Worm (Caenorhabditis elegans) whole organism, L1 larva: ENCODE measurements around the gene R08F11.1.

Source experiments
- Y116A8C.19 ChIP-seq: sonication (generic microtip); optimal IDR thresholded peaks from 2 replicates; lab custom pipeline; 2016; ENCODE audit warnings: missing compliant biosample characterization, missing genetic modification characterization, borderline replicate concordance
- grh-1 ChIP-seq: fragments of 200-800 bp; sonication (Bioruptor generic); IDR thresholded peaks from 2 replicates; pipeline ENCODE4 v1.3.6; 2022; ENCODE audit warnings: missing genetic modification reagents, missing genetic modification characterization, missing compliant biosample characterization
- pax-3 ChIP-seq: fragments of 200-800 bp; sonication (Bioruptor generic); optimal IDR thresholded peaks from 2 replicates; lab custom pipeline; 2018; ENCODE audit warnings: mild to moderate bottlenecking, missing genetic modification characterization, moderate library complexity, missing compliant biosample characterization

DNA sequence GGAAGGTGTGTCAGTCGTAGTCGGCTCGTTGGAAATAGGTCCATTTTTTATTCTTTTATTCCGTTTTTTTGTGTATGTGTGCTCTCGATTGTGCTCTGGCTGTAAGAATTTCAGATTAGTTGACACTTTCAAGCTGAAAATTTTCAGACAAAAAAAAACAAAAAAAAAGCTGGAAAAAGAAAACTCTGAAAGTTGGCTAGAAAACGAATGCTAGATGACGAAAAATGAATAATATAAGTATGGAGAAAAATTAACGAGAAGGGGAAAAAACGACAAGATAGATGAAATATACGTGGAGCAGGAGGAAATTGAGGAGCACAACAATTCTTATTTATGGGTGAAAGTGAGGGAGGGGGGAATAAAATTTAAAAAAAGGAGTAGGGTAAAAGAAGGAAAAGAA is 47.6 kb upstream of the R08F11.1 start, which contains the start of gene H10D18.5:
- TF ChIP-seq grh-1 (GFP tag; lab: Robert Waterston, UW) (no peak), Y116A8C.19 (no peak), pax-3 (tag; lab: Kevin White, UChicago) (no peak)
